Fruit fly (Drosophila melanogaster) whole organism, embryonic: Measurements from ENCODE around the gene CG13386.

ENCODE experiments used
- Adf1 ChIP-seq: fragments of 200-800 bp; sonication (Bioruptor generic); IDR thresholded peaks from 2 replicates; pipeline ENCODE4 v1.3.6; 2022; ENCODE audit warnings: missing biosample characterization, missing genetic modification characterization
- Awh ChIP-seq: fragments of 200-800 bp; sonication (Bioruptor generic); IDR thresholded peaks from 2 replicates; pipeline ENCODE4, ENCODE4 v1.3.6; 2022; ENCODE audit warnings: missing biosample characterization, missing genetic modification characterization
- BtbVII ChIP-seq: fragments of 200-800 bp; sonication (Bioruptor generic); optimal IDR thresholded peaks from 3 replicates; lab custom pipeline; 2017; ENCODE audit warnings: missing biosample characterization, mild to moderate bottlenecking, missing genetic modification characterization
- Bteb2 ChIP-seq: fragments of 200-800 bp; sonication (Bioruptor generic); optimal IDR thresholded peaks from 2 replicates; lab custom pipeline; 2016; ENCODE audit warnings: missing biosample characterization, missing genetic modification characterization
- CG10366 ChIP-seq: fragments of 200-800 bp; sonication (Bioruptor generic); IDR thresholded peaks from 2 replicates; pipeline ENCODE4 v1.3.6; 2022; ENCODE audit warnings: missing biosample characterization, missing genetic modification characterization
- CG11247 ChIP-seq: fragments of 200-800 bp; sonication (Bioruptor generic); IDR thresholded peaks from 2 replicates; pipeline ENCODE4 v1.3.6; 2022; ENCODE audit warnings: missing biosample characterization, missing genetic modification characterization
- CG11456 ChIP-seq: fragments of 200-800 bp; sonication (Bioruptor generic); IDR thresholded peaks from 3 replicates; pipeline ENCODE4 v1.3.6; 2022; ENCODE audit warnings: missing biosample characterization, missing genetic modification characterization
- CG12104 ChIP-seq: fragments of 200-800 bp; sonication (Bioruptor generic); optimal IDR thresholded peaks from 3 replicates; lab custom pipeline; 2016; ENCODE audit warnings: missing biosample characterization, missing genetic modification characterization
- CG12299 ChIP-seq: fragments of 200-800 bp; sonication (Bioruptor generic); optimal IDR thresholded peaks from 2 replicates; lab custom pipeline; 2018; ENCODE audit warnings: missing biosample characterization, mild to moderate bottlenecking, missing genetic modification characterization
- CG17829 ChIP-seq: fragments of 200-800 bp; optimal IDR thresholded peaks from 2 replicates; lab custom pipeline; 2019; ENCODE audit warnings: missing biosample characterization, mild to moderate bottlenecking, missing genetic modification characterization, moderate library complexity
- CG3163 ChIP-seq: fragments of 200-800 bp; sonication (Bioruptor generic); optimal IDR thresholded peaks from 3 replicates; lab custom pipeline; 2016; ENCODE audit warnings: missing biosample characterization, missing genetic modification characterization
- CG32532 ChIP-seq: fragments of 200-800 bp; sonication (Bioruptor generic); IDR thresholded peaks from 2 replicates; pipeline ENCODE4 v1.3.6; 2022; ENCODE audit warnings: missing biosample characterization, missing genetic modification characterization
- CG32767 ChIP-seq: fragments of 200-800 bp; sonication (Bioruptor generic); IDR thresholded peaks from 2 replicates; pipeline ENCODE4 v1.3.6; 2022; ENCODE audit warnings: missing biosample characterization, missing genetic modification characterization
- CG32772 ChIP-seq: fragments of 200-800 bp; sonication (Bioruptor generic); IDR thresholded peaks from 2 replicates; pipeline ENCODE4 v1.3.6; 2022; ENCODE audit warnings: missing biosample characterization, missing genetic modification characterization
- CG3407 ChIP-seq: fragments of 200-800 bp; sonication (Bioruptor generic); optimal IDR thresholded peaks from 2 replicates; lab custom pipeline; 2018; ENCODE audit warnings: missing biosample characterization, mild to moderate bottlenecking, missing genetic modification characterization
- CG3726 ChIP-seq: fragments of 200-800 bp; sonication (Bioruptor generic); IDR thresholded peaks from 3 replicates; pipeline ENCODE4, ENCODE4 v1.3.6; 2022; ENCODE audit warnings: missing biosample characterization, missing genetic modification characterization
- CG4617 ChIP-seq: fragments of 200-800 bp; sonication (Bioruptor generic); optimal IDR thresholded peaks from 3 replicates; lab custom pipeline; 2016; ENCODE audit warnings: missing biosample characterization, missing genetic modification characterization, borderline replicate concordance
- CG7786 ChIP-seq: fragments of 200-800 bp; sonication (Bioruptor generic); optimal IDR thresholded peaks from 2 replicates; lab custom pipeline; 2016; ENCODE audit warnings: missing biosample characterization, missing genetic modification characterization
- CG8359 ChIP-seq: fragments of 200-800 bp; sonication (Bioruptor generic); optimal IDR thresholded peaks from 2 replicates; lab custom pipeline; 2017; ENCODE audit warnings: missing biosample characterization, mild to moderate bottlenecking, missing genetic modification characterization, borderline replicate concordance
- CG9727 ChIP-seq: fragments of 200-800 bp; sonication (Bioruptor generic); optimal IDR thresholded peaks from 3 replicates; lab custom pipeline; 2017; ENCODE audit warnings: missing biosample characterization, mild to moderate bottlenecking, missing genetic modification characterization
- CG9932 ChIP-seq: fragments of 200-800 bp; sonication (Bioruptor generic); IDR thresholded peaks from 2 replicates; pipeline ENCODE4 v1.3.6; 2022; ENCODE audit warnings: missing biosample characterization, missing genetic modification characterization
- Camta ChIP-seq: fragments of 200-800 bp; sonication (Bioruptor generic); optimal IDR thresholded peaks from 2 replicates; lab custom pipeline; 2016; ENCODE audit warnings: missing biosample characterization, missing genetic modification characterization
- CrebB ChIP-seq: fragments of 200-800 bp; sonication (Bioruptor generic); optimal IDR thresholded peaks from 3 replicates; lab custom pipeline; 2018; ENCODE audit warnings: missing biosample characterization, mild to moderate bottlenecking, missing genetic modification characterization
- Gsc ChIP-seq: fragments of 200-800 bp; sonication (Bioruptor generic); IDR thresholded peaks from 2 replicates; pipeline ENCODE4 v1.3.6; 2022; ENCODE audit warnings: missing biosample characterization, missing genetic modification characterization
- Hmr ChIP-seq: fragments of 200-800 bp; sonication (Bioruptor generic); optimal IDR thresholded peaks from 3 replicates; lab custom pipeline; 2017; ENCODE audit warnings: mild to moderate bottlenecking, missing biosample characterization, missing genetic modification reagents, missing genetic modification characterization
- MBD-R2 ChIP-seq: fragments of 200-800 bp; sonication (Bioruptor generic); IDR thresholded peaks from 2 replicates; pipeline ENCODE4 v1.3.6; 2022; ENCODE audit warnings: missing biosample characterization, missing genetic modification characterization
- Mes4 ChIP-seq: fragments of 200-800 bp; sonication (Bioruptor generic); optimal IDR thresholded peaks from 2 replicates; lab custom pipeline; 2016; ENCODE audit warnings: missing biosample characterization, missing genetic modification characterization
- Nf-YA ChIP-seq: fragments of 200-800 bp; sonication (Bioruptor generic); IDR thresholded peaks from 2 replicates; pipeline ENCODE4 v1.3.6; 2022; ENCODE audit warnings: missing biosample characterization, missing genetic modification characterization
- Oli ChIP-seq: fragments of 200-800 bp; sonication (Bioruptor generic); optimal IDR thresholded peaks from 2 replicates; lab custom pipeline; 2018; ENCODE audit warnings: missing biosample characterization, mild to moderate bottlenecking, missing genetic modification characterization, moderate library complexity
- Poxn ChIP-seq: fragments of 200-800 bp; sonication (Bioruptor generic); IDR thresholded peaks from 2 replicates; pipeline ENCODE4 v1.3.6; 2022; ENCODE audit warnings: missing biosample characterization, missing genetic modification characterization
- Side ChIP-seq: fragments of 200-800 bp; sonication (Bioruptor generic); optimal IDR thresholded peaks from 2 replicates; lab custom pipeline; 2016; ENCODE audit warnings: missing biosample characterization, missing genetic modification characterization
- Sin3A ChIP-seq: fragments of >200 bp; optimal IDR thresholded peaks from 2 replicates; lab custom pipeline; 2018
- Spps ChIP-seq: fragments of 200-800 bp; sonication (Bioruptor generic); optimal IDR thresholded peaks from 2 replicates; lab custom pipeline; 2018; ENCODE audit warnings: missing biosample characterization, mild to moderate bottlenecking, missing genetic modification characterization
- Ssrp ChIP-seq: fragments of 200-800 bp; sonication (Bioruptor generic); optimal IDR thresholded peaks from 2 replicates; lab custom pipeline; 2018; ENCODE audit warnings: missing biosample characterization, mild to moderate bottlenecking, missing genetic modification characterization, moderate library complexity
- bbx ChIP-seq: fragments of 200-800 bp; sonication (Bioruptor generic); IDR thresholded peaks from 2 replicates; pipeline ENCODE4 v1.3.6; 2022; ENCODE audit warnings: missing biosample characterization, missing genetic modification characterization; ENCODE audit not compliant: partially characterized antibody
- bsh ChIP-seq, 2 experiments: fragments of 200-800 bp; sonication (Bioruptor generic); optimal IDR thresholded peaks; 2 replicates each; lab custom pipeline; 2017 to 2018; ENCODE audit warnings: mild to moderate bottlenecking in 2 of 2, missing biosample characterization in 2 of 2, missing genetic modification characterization in 2 of 2, moderate library complexity in 1 of 2
- crol ChIP-seq: fragments of 200-800 bp; sonication (Bioruptor generic); IDR thresholded peaks from 2 replicates; pipeline ENCODE4 v1.3.6; 2022; ENCODE audit warnings: missing biosample characterization, missing genetic modification characterization
- danr ChIP-seq: fragments of 200-800 bp; sonication (Bioruptor generic); IDR thresholded peaks from 2 replicates; pipeline ENCODE4 v1.3.6; 2022; ENCODE audit warnings: missing biosample characterization, missing genetic modification characterization
- dm ChIP-seq: fragments of 200-800 bp; sonication (Bioruptor generic); optimal IDR thresholded peaks from 3 replicates; lab custom pipeline; 2016; ENCODE audit warnings: missing biosample characterization, missing genetic modification characterization
- gce ChIP-seq: fragments of 200-800 bp; sonication (Bioruptor generic); IDR thresholded peaks from 3 replicates; pipeline ENCODE4 v1.3.6; 2022; ENCODE audit warnings: missing biosample characterization, missing genetic modification characterization
- jing ChIP-seq: fragments of 200-800 bp; sonication (Bioruptor generic); optimal IDR thresholded peaks from 2 replicates; lab custom pipeline; 2018; ENCODE audit warnings: missing biosample characterization, mild to moderate bottlenecking, missing genetic modification characterization
- maf-S ChIP-seq: fragments of 200-800 bp; sonication (Bioruptor generic); optimal IDR thresholded peaks from 2 replicates; lab custom pipeline; 2016; ENCODE audit warnings: missing biosample characterization, missing genetic modification characterization
- mirr ChIP-seq: fragments of 200-800 bp; sonication (Bioruptor generic); optimal IDR thresholded peaks from 3 replicates; lab custom pipeline; 2018; ENCODE audit warnings: missing biosample characterization, mild to moderate bottlenecking, missing genetic modification characterization
- mld ChIP-seq: fragments of 200-800 bp; sonication (Bioruptor generic); IDR thresholded peaks from 3 replicates; pipeline ENCODE4 v1.3.6; 2022; ENCODE audit warnings: missing biosample characterization, missing genetic modification characterization; ENCODE audit not compliant: partially characterized antibody
- pb ChIP-seq: fragments of 200-800 bp; sonication (Bioruptor generic); optimal IDR thresholded peaks from 3 replicates; lab custom pipeline; 2016; ENCODE audit warnings: missing biosample characterization, missing genetic modification characterization
- pho ChIP-seq: fragments of 200-800 bp; sonication (Bioruptor generic); optimal IDR thresholded peaks from 2 replicates; lab custom pipeline; 2016; ENCODE audit warnings: missing biosample characterization, missing genetic modification characterization
- repo ChIP-seq: fragments of 200-800 bp; sonication (Bioruptor generic); optimal IDR thresholded peaks from 2 replicates; lab custom pipeline; 2016; ENCODE audit warnings: missing biosample characterization, missing genetic modification characterization
- rib ChIP-seq: fragments of 200-800 bp; sonication (Bioruptor generic); IDR thresholded peaks from 2 replicates; pipeline ENCODE4 v1.3.6; 2022; ENCODE audit warnings: missing biosample characterization, missing genetic modification characterization
- shn ChIP-seq: fragments of 200-800 bp; sonication (Bioruptor generic); optimal IDR thresholded peaks from 3 replicates; lab custom pipeline; 2016; ENCODE audit warnings: missing biosample characterization, missing genetic modification characterization
- tll ChIP-seq, 2 experiments: fragments of 200-800 bp in 1 of 2; fragments of >200 bp in 1 of 2; sonication (Bioruptor generic) in 1 of 2; optimal IDR thresholded peaks; 2 replicates each; lab custom pipeline; 2017 to 2019; ENCODE audit warnings: missing biosample characterization in 2 of 2, missing genetic modification characterization in 2 of 2, mild to moderate bottlenecking in 1 of 2, moderate library complexity in 1 of 2
- wor ChIP-seq: fragments of 200-800 bp; sonication (Bioruptor generic); IDR thresholded peaks from 2 replicates; pipeline ENCODE4 v1.3.6; 2022; ENCODE audit warnings: missing biosample characterization, missing genetic modification characterization
- zfh2 ChIP-seq: fragments of 200-800 bp; sonication (Bioruptor generic); optimal IDR thresholded peaks from 2 replicates; lab custom pipeline; 2016; ENCODE audit warnings: missing biosample characterization, missing genetic modification characterization

The CG13386 gene

dm6 chr2L:8382646-8383045 lies 16.2 kb upstream of the CG13386 start, which contains the start of the genes CG13392 and Rcd4 (continued):
- TF ChIP-seq Ssrp (tag; lab: Kevin White, UChicago) = no peak
- TF ChIP-seq CG11456 = peak; percentile 78
- TF ChIP-seq repo (GFP tag; lab: Kevin White, UChicago) = peak; percentile 62
- TF ChIP-seq Nf-YA (GFP tag; lab: Robert Waterston, UW) = no peak
- no peak for TF ChIP-seq tll (GFP tag; optimal IDR thresholded peaks at IDR 0.05; lab: Kevin White, UChicago)
- no peak for TF ChIP-seq gce (GFP tag; lab: Robert Waterston, UW)
- peak; percentile 69 for TF ChIP-seq CG11247 (GFP tag; lab: Robert Waterston, UW)
- TF ChIP-seq Spps = no peak
- TF ChIP-seq Gsc (GFP tag; lab: Robert Waterston, UW) = no peak
- TF ChIP-seq CG7786 = peak; percentile 88
- TF ChIP-seq CG32767 (GFP tag; lab: Robert Waterston, UW) = no peak
- TF ChIP-seq CG3163 (GFP tag; lab: Kevin White, UChicago) = peak; percentile 64
- TF ChIP-seq shn (GFP tag; lab: Kevin White, UChicago) = peak; percentile 71
- no peak for TF ChIP-seq Awh (GFP tag; lab: Robert Waterston, UW)
- TF ChIP-seq CG12299 (tag; lab: Kevin White, UChicago) = peak; percentile 41
- TF ChIP-seq CG3407 (GFP tag; lab: Kevin White, UChicago) = no peak
- peak; percentile 32 for TF ChIP-seq Sin3A (lab: Kevin White, UChicago)
- no peak for TF ChIP-seq Mes4 (GFP tag; lab: Kevin White, UChicago)
- peak; percentile 79 for TF ChIP-seq pho
- TF ChIP-seq BtbVII (GFP tag; lab: Kevin White, UChicago) = no peak
- TF ChIP-seq CG8359 (GFP tag; lab: Kevin White, UChicago) = no peak
- TF ChIP-seq Poxn = no peak
- TF ChIP-seq mirr (GFP tag; lab: Kevin White, UChicago) = peak; percentile 65
- peak; percentile 15; the same call in 1 of the 2 replicates for TF ChIP-seq CG32772
- TF ChIP-seq wor (GFP tag; lab: Robert Waterston, UW) = no peak
- peak; percentile 38; the same call in 1 of the 2 replicates for TF ChIP-seq CG10366 (GFP tag; lab: Robert Waterston, UW)
- peak; percentile 79 for TF ChIP-seq bbx (GFP tag; lab: Robert Waterston, UW)
- no peak for TF ChIP-seq jing
- no peak for TF ChIP-seq CG12104 (GFP tag; lab: Kevin White, UChicago)
- peak; percentile 48 for TF ChIP-seq dm (GFP tag; lab: Kevin White, UChicago)
- TF ChIP-seq mld (GFP tag; lab: Robert Waterston, UW) = peak; percentile 13; the same call in 1 of the 3 replicates
- TF ChIP-seq Bteb2 (GFP tag; lab: Kevin White, UChicago) = peak; percentile 57
- TF ChIP-seq MBD-R2 (GFP tag; lab: Robert Waterston, UW) = peak; percentile 95
- peak; percentile 84 for TF ChIP-seq CG4617
- peak; percentile 63 for TF ChIP-seq pb (GFP tag; lab: Kevin White, UChicago)
- no peak; the same call in 1 of the 2 replicates for TF ChIP-seq Adf1
- peak; percentile 82 for TF ChIP-seq zfh2 (GFP tag; lab: Kevin White, UChicago)
- no peak for TF ChIP-seq CG3726 (GFP tag; lab: Robert Waterston, UW)
- peak; percentile 90 for TF ChIP-seq CG9932 (GFP tag; lab: Robert Waterston, UW)
- peak; percentile 80 for TF ChIP-seq Side (GFP tag; lab: Kevin White, UChicago)
- peak; percentile 59 for TF ChIP-seq Camta
- peak; percentile 70 for TF ChIP-seq CG17829 (tag; lab: Kevin White, UChicago)
- peak; percentile 76 for TF ChIP-seq rib (GFP tag; lab: Robert Waterston, UW)
- TF ChIP-seq crol (GFP tag; lab: Robert Waterston, UW) = no peak
- TF ChIP-seq CG32532 = peak; percentile 79
- peak; percentile 78 for TF ChIP-seq Hmr
- TF ChIP-seq CrebB (tag; lab: Kevin White, UChicago) = peak; percentile 50
- TF ChIP-seq bsh (GFP tag; optimal IDR thresholded peaks at IDR 0.05; lab: Kevin White, UChicago) = peak in 1 of 2 experiments; percentile 44
- TF ChIP-seq Oli (tag; lab: Kevin White, UChicago) = no peak
- peak; percentile 47 for TF ChIP-seq maf-S
- peak; percentile 30 for TF ChIP-seq CG9727 (GFP tag; lab: Kevin White, UChicago)
- TF ChIP-seq danr (GFP tag; lab: Robert Waterston, UW) = no peak
